Worm (Caenorhabditis elegans): ENCODE measurements around the gene fbxa-188.

DNA sequence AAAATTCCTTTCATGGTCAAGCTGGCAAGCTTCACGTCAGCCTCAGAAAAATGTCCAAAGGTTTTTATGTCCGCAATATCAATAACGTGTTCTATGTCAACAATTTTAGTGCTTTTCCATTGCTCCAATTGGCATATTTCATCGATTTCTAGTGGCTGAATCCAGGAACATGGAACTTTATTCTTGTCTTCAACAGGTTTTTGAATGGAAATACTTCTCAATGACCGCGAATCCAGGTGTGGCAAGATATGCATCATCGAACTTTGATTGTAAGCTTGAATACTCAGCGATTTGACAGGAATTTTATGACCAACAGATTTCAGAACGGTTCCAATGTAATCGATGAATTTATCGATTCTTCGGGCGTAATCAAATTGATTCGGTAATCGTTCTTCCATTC is 46.1 kb downstream of the fbxa-188 start:
- TF ChIP-seq nhr-23 (tag; optimal IDR thresholded peaks at IDR 0.05): no peak
- TF ChIP-seq dmd-4 (tag; optimal IDR thresholded peaks at IDR 0.05): no peak
- TF ChIP-seq elt-3 (tag; optimal IDR thresholded peaks at IDR 0.05): no peak
- TF ChIP-seq nhr-25 (tag; optimal IDR thresholded peaks at IDR 0.05): no peak
- no peak for TF ChIP-seq unc-62 (GFP tag; optimal IDR thresholded peaks at IDR 0.05)
- TF ChIP-seq skn-1 (tag; optimal IDR thresholded peaks at IDR 0.05): no peak
- TF ChIP-seq ceh-82 (tag; optimal IDR thresholded peaks at IDR 0.05): no peak
- no peak for TF ChIP-seq egl-27 (tag; optimal IDR thresholded peaks at IDR 0.05)
- TF ChIP-seq lin-39 (tag; optimal IDR thresholded peaks at IDR 0.05): no peak
- TF ChIP-seq mab-5 (tag; optimal IDR thresholded peaks at IDR 0.05): no peak
- TF ChIP-seq unc-55 (GFP tag; optimal IDR thresholded peaks at IDR 0.05): no peak
